Fruit fly (Drosophila melanogaster): ENCODE measurements around the gene IntS2.

The IntS2 gene

DNA sequence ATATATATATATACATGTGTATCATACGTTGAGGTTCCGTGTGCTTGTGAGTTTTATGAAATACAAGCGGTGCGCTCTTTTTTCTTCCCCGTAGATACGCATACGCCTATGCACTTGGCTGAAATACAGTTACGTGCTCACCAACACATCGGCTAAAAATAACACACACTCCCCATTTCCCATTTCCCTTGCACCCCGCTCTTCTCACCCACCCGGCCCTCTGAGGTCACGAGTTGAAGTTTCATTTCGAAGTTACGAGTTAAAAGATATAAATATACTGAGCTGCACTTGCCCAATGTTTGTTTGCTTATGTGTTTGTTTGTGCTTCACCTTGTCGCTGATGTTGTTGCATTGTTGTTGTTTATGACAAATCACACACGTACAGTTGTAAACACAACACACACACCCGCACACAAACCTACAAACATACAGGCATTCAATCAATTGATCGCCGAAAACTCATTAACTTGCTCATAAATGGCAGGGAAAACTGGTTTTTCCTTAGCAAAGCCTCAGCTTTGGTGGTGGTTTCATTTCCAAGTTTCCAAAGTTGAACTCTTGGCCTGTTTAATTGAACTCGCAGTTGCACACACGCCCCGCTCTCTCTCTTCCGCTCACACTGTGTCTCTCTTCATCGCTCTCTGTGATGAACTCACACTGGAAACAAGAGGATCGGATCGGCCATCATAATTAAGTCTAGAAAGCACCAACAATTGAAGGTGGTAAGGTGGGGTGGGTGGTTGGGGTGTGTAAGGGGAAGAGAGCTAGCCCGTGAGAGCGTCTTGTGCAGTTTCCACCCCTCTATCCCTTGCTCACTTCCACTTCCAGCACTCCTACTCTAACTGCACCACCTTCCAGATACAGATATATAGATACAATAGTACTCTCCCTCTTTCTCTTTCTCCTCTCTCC lies 1.8 kb upstream of the IntS2 start:
- TF ChIP-seq CG12768 (GFP tag; optimal IDR thresholded peaks at IDR 0.05) (no peak), Crg-1 (GFP tag; optimal IDR thresholded peaks at IDR 0.05) (no peak), ovo (GFP tag; optimal IDR thresholded peaks at IDR 0.05) (no peak), Mnt (GFP tag; optimal IDR thresholded peaks at IDR 0.05) (no peak), CG11617 (GFP tag; optimal IDR thresholded peaks at IDR 0.05) (no peak), CG14711 (tag; optimal IDR thresholded peaks at IDR 0.05) (no peak), Clk (GFP tag; optimal IDR thresholded peaks at IDR 0.05) (no peak), pad (GFP tag; optimal IDR thresholded peaks at IDR 0.05) (no peak), toe (GFP tag; optimal IDR thresholded peaks at IDR 0.05) (no peak), kay (GFP tag; ENCODE audit: borderline replicate concordance) (no peak), CG1620 (GFP tag; optimal IDR thresholded peaks at IDR 0.05) (no peak), CG33017 (tag; optimal IDR thresholded peaks at IDR 0.05) (no peak), bab1 (GFP tag; optimal IDR thresholded peaks at IDR 0.05) (no peak), tj (GFP tag; optimal IDR thresholded peaks at IDR 0.05) (no peak), Hr96 (GFP tag; optimal IDR thresholded peaks at IDR 0.05) (no peak), CG5204 (GFP tag; optimal IDR thresholded peaks at IDR 0.05) (no peak), cic (GFP tag; optimal IDR thresholded peaks at IDR 0.05) (no peak), CG7101 (tag; optimal IDR thresholded peaks at IDR 0.05) (no peak), cnc (optimal IDR thresholded peaks at IDR 0.05) (no peak), CG7045 (GFP tag; optimal IDR thresholded peaks at IDR 0.05) (no peak)

DNA sequence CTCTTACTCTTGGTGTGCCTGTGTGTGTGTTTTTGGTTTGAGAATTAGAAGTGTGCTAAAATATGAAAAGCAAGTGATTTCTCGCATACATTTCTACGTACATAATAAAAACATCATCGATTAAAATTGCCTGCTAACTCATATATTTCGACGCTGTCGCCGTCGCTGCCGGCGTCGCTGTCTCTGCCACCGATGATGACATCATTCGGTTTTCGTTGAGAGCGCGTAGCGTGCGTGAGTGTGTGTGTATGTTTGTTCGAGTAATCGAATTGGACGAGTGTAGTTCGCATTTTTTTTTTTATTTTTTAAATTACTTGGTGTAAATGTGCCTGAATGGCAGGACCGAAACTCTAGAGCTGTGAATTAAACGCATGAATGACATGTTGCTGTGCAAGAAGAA lies 1.1 kb upstream of the IntS2 start:
- TF ChIP-seq tj (GFP tag; optimal IDR thresholded peaks at IDR 0.05) (peak; percentile 3), pad (GFP tag; optimal IDR thresholded peaks at IDR 0.05) (no peak), kay (GFP tag; ENCODE audit: borderline replicate concordance) (no peak)

DNA sequence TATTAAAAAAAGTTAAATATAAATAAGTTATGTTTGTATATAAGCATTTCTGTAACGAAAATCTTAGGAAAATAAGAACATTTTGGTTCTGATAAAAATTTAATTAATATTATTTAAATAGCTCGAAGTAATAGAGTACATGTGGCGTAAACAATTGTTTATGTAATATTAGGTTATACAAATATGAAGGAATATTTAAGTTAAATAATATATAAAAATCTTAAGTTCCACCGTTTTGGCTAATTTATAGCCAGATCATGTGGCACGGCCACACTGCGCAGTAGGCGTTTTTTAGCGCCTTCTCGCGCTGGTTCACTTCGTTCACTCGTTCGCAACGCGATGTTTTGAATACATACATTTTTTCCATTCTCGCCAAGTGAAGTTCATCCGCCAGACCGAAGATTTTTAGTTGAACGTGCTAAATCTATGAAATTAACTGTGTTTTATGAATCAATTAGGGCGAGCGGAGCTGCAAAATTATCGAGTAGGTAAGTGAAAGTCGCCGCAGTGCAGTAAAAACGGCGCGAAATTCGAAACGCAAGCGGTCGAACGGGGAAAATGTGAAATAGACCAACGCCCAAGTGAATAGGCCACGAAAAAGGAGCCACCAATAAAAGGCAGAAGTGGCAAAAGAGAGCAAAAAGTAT lies 555 bp upstream of the IntS2 start, which contains the start of gene beta-Spec:
Gene beta-Spec, plus strand, starts transcription at position 323 of the 647 bp plus-strand sequence.
- TF ChIP-seq bab1 (GFP tag; optimal IDR thresholded peaks at IDR 0.05) (peak; percentile 40), Mnt (GFP tag; optimal IDR thresholded peaks at IDR 0.05) (no peak)

DNA sequence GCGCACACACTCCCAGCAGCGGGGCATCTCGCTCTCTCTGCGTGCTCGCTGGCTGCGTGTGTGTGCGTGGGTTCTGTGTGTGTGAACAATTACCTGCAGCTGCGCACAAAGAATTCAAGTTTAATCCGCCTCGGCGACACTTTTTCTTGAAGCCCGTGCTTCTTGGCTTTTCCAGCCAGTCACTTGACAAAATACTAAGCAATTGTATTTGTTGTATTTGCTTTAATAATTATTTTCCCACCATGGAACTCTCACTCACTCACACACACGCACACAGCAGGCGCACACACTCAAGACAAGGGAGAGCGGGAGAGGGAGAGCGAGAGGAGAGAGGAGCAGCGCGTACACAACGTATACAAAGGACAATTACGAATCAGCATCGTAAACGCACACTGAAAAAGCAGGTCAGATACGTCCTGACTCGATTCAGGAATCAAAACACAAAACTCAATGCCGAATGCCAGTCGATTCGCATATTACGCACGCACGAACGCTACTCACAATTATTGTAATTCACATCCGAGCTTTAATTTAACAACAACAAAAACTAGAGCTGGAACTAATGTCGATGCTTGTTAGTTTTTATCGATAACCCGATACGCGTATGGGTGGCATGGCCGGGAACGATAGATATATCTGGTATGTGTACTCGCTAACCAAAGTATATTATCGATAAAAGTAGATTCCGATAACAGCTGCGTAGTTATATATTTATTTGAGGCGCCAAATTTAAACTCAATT lies 4.5 kb downstream of the IntS2 start, which contains the start of gene RhoGAPp190:
Gene RhoGAPp190, minus strand, starts transcription at position 565 of the 741 bp plus-strand sequence.
- TF ChIP-seq CG14711 (tag; optimal IDR thresholded peaks at IDR 0.05) (no peak), pad (GFP tag; optimal IDR thresholded peaks at IDR 0.05) (peak; percentile 58), CG33017 (tag; optimal IDR thresholded peaks at IDR 0.05) (no peak), CG7101 (tag; optimal IDR thresholded peaks at IDR 0.05) (peak; percentile 39), kay (GFP tag; ENCODE audit: borderline replicate concordance) (no peak), bab1 (GFP tag; optimal IDR thresholded peaks at IDR 0.05) (peak; percentile 74), toe (GFP tag; optimal IDR thresholded peaks at IDR 0.05) (no peak), tj (GFP tag; optimal IDR thresholded peaks at IDR 0.05) (peak; percentile 43), Mnt (GFP tag; optimal IDR thresholded peaks at IDR 0.05) (peak; percentile 45), CG12768 (GFP tag; optimal IDR thresholded peaks at IDR 0.05) (no peak), cic (GFP tag; optimal IDR thresholded peaks at IDR 0.05) (peak; percentile 29), Hr96 (GFP tag; optimal IDR thresholded peaks at IDR 0.05) (no peak)

- TF ChIP-seq kay (GFP tag; ENCODE audit: borderline replicate concordance) (no peak), cnc (optimal IDR thresholded peaks at IDR 0.05) (no peak), CG14711 (tag; optimal IDR thresholded peaks at IDR 0.05) (no peak), CG11617 (GFP tag; optimal IDR thresholded peaks at IDR 0.05) (no peak), cic (GFP tag; optimal IDR thresholded peaks at IDR 0.05) (no peak), CG7101 (tag; optimal IDR thresholded peaks at IDR 0.05) (no peak), ovo (GFP tag; optimal IDR thresholded peaks at IDR 0.05) (peak; percentile 38), CG1620 (GFP tag; optimal IDR thresholded peaks at IDR 0.05) (no peak), Clk (GFP tag; optimal IDR thresholded peaks at IDR 0.05) (no peak), CG5204 (GFP tag; optimal IDR thresholded peaks at IDR 0.05) (no peak), Mnt (GFP tag; optimal IDR thresholded peaks at IDR 0.05) (no peak), tj (GFP tag; optimal IDR thresholded peaks at IDR 0.05) (no peak), Hr96 (GFP tag; optimal IDR thresholded peaks at IDR 0.05) (no peak), CG7045 (GFP tag; optimal IDR thresholded peaks at IDR 0.05) (no peak), pad (GFP tag; optimal IDR thresholded peaks at IDR 0.05) (peak; percentile 91), CG12768 (GFP tag; optimal IDR thresholded peaks at IDR 0.05) (no peak), bab1 (GFP tag; optimal IDR thresholded peaks at IDR 0.05) (no peak)
Measured at dm6 chrX:17651216-17651997, 5.2 kb downstream of the IntS2 start.
